Worm (Caenorhabditis elegans) whole organism, L2 larva: ENCODE measurements around the gene tbce-1.

ENCODE experiments used
- C34F6.9 ChIP-seq: fragments of 150-350 bp; optimal IDR thresholded peaks from 2 replicates; lab custom pipeline; 2014; ENCODE audit warnings: missing biosample characterization, missing genetic modification characterization
- R02D3.7 ChIP-seq: fragments of 150-350 bp; optimal IDR thresholded peaks from 2 replicates; lab custom pipeline; 2014; ENCODE audit warnings: missing biosample characterization, missing genetic modification characterization
- ZK546.5 ChIP-seq: sonication (generic microtip); optimal IDR thresholded peaks from 2 replicates; lab custom pipeline; 2017; ENCODE audit warnings: missing biosample characterization, missing genetic modification characterization
- aly-2 ChIP-seq: fragments of 150-350 bp; optimal IDR thresholded peaks from 2 replicates; lab custom pipeline; 2014; ENCODE audit warnings: missing biosample characterization, missing genetic modification characterization
- ama-1 ChIP-seq: fragments of 150-350 bp; optimal IDR thresholded peaks from 2 replicates; lab custom pipeline; 2018; ENCODE audit warnings: inconsistent platforms
- blmp-1 ChIP-seq: sonication (generic microtip); optimal IDR thresholded peaks from 2 replicates; lab custom pipeline; 2017; ENCODE audit warnings: missing genetic modification characterization, mild to moderate bottlenecking, missing compliant biosample characterization, antibody characterized with exemption, moderate library complexity; ENCODE audit not compliant: insufficient read depth
- ceh-82 ChIP-seq: fragments of 150-350 bp; optimal IDR thresholded peaks from 2 replicates; lab custom pipeline; 2014; ENCODE audit warnings: missing biosample characterization, missing genetic modification characterization
- crh-2 ChIP-seq: sonication (generic microtip); optimal IDR thresholded peaks from 2 replicates; lab custom pipeline; 2017; ENCODE audit warnings: missing biosample characterization, missing genetic modification characterization
- dmd-4 ChIP-seq: sonication (generic microtip); optimal IDR thresholded peaks from 2 replicates; lab custom pipeline; 2017; ENCODE audit warnings: missing biosample characterization, missing genetic modification characterization
- egl-27 ChIP-seq: sonication (generic microtip); optimal IDR thresholded peaks from 3 replicates; lab custom pipeline; 2017; ENCODE audit warnings: missing biosample characterization, missing genetic modification reagents, missing genetic modification characterization
- elt-1 ChIP-seq: fragments of 150-350 bp; optimal IDR thresholded peaks from 2 replicates; lab custom pipeline; 2014; ENCODE audit warnings: missing biosample characterization, missing genetic modification characterization
- elt-3 ChIP-seq: sonication (generic microtip); optimal IDR thresholded peaks from 2 replicates; lab custom pipeline; 2017; ENCODE audit warnings: missing biosample characterization, missing genetic modification characterization
- fos-1 ChIP-seq: fragments of 150-350 bp; optimal IDR thresholded peaks from 2 replicates; lab custom pipeline; 2014; ENCODE audit warnings: missing biosample characterization, missing genetic modification characterization
- gmeb-1 ChIP-seq: fragments of 150-350 bp; optimal IDR thresholded peaks from 2 replicates; lab custom pipeline; 2014; ENCODE audit warnings: missing biosample characterization, missing genetic modification characterization
- lin-11 ChIP-seq: fragments of 150-350 bp; sonication (generic microtip); optimal IDR thresholded peaks from 2 replicates; lab custom pipeline; 2014; ENCODE audit warnings: missing biosample characterization, missing genetic modification characterization, inconsistent platforms, mixed read lengths
- lin-13 ChIP-seq: fragments of 150-350 bp; optimal IDR thresholded peaks from 2 replicates; lab custom pipeline; 2014; ENCODE audit warnings: missing biosample characterization, missing genetic modification reagents, missing genetic modification characterization
- lin-39 ChIP-seq: fragments of 150-350 bp; optimal IDR thresholded peaks from 2 replicates; lab custom pipeline; 2014; ENCODE audit warnings: missing biosample characterization, missing genetic modification reagents, missing genetic modification characterization
- lsy-2 ChIP-seq, 2 experiments: fragments of 150-350 bp in 1 of 2; sonication (generic microtip) in 1 of 2; optimal IDR thresholded peaks; 2 replicates each; lab custom pipeline; 2014 to 2017; ENCODE audit warnings: missing biosample characterization in 2 of 2, missing genetic modification characterization in 2 of 2
- nhr-10 ChIP-seq: sonication (generic microtip); optimal IDR thresholded peaks from 2 replicates; lab custom pipeline; 2017; ENCODE audit warnings: missing biosample characterization, missing genetic modification characterization
- nhr-11 ChIP-seq: fragments of 150-350 bp; optimal IDR thresholded peaks from 2 replicates; lab custom pipeline; 2014; ENCODE audit warnings: missing biosample characterization, missing genetic modification characterization
- nhr-12 ChIP-seq: fragments of 150-350 bp; optimal IDR thresholded peaks from 2 replicates; lab custom pipeline; 2014; ENCODE audit warnings: missing biosample characterization, missing genetic modification characterization
- nhr-21 ChIP-seq: fragments of 150-350 bp; optimal IDR thresholded peaks from 2 replicates; lab custom pipeline; 2014; ENCODE audit warnings: missing biosample characterization, missing genetic modification characterization
- nhr-23 ChIP-seq: fragments of 150-350 bp; optimal IDR thresholded peaks from 2 replicates; lab custom pipeline; 2014; ENCODE audit warnings: missing biosample characterization, missing genetic modification reagents, missing genetic modification characterization
- nhr-237 ChIP-seq: fragments of 150-350 bp; optimal IDR thresholded peaks from 2 replicates; lab custom pipeline; 2014; ENCODE audit warnings: missing biosample characterization, missing genetic modification characterization
- nhr-25 ChIP-seq: fragments of 150-350 bp; sonication (generic microtip); optimal IDR thresholded peaks from 3 replicates; lab custom pipeline; 2014; ENCODE audit warnings: missing biosample characterization, missing genetic modification characterization
- nhr-6 ChIP-seq: fragments of 150-350 bp; optimal IDR thresholded peaks from 2 replicates; lab custom pipeline; 2014; ENCODE audit warnings: missing biosample characterization, missing genetic modification characterization
- nhr-77 ChIP-seq: fragments of 150-350 bp; optimal IDR thresholded peaks from 2 replicates; lab custom pipeline; 2014; ENCODE audit warnings: missing biosample characterization, missing genetic modification characterization
- peb-1 ChIP-seq: fragments of 150-350 bp; optimal IDR thresholded peaks from 2 replicates; lab custom pipeline; 2014; ENCODE audit warnings: missing biosample characterization, missing genetic modification characterization
- sem-4 ChIP-seq: fragments of 150-350 bp; optimal IDR thresholded peaks from 2 replicates; lab custom pipeline; 2014; ENCODE audit warnings: missing biosample characterization, missing genetic modification reagents, missing genetic modification characterization
- sma-9 ChIP-seq, 2 experiments: fragments of 150-350 bp in 1 of 2; sonication (generic microtip) in 1 of 2; optimal IDR thresholded peaks; 2 replicates each; lab custom pipeline; 2014 to 2016; ENCODE audit warnings: missing genetic modification characterization in 2 of 2, mild to moderate bottlenecking in 1 of 2, missing biosample characterization in 1 of 2, missing compliant biosample characterization in 1 of 2, missing genetic modification reagents in 1 of 2, moderate library complexity in 1 of 2
- snpc-4 ChIP-seq: fragments of 150-350 bp; optimal IDR thresholded peaks from 2 replicates; lab custom pipeline; 2014; ENCODE audit warnings: missing biosample characterization, missing genetic modification characterization
- unc-39 ChIP-seq: fragments of 150-350 bp; optimal IDR thresholded peaks from 2 replicates; lab custom pipeline; 2014; ENCODE audit warnings: missing biosample characterization, missing genetic modification characterization
- unc-62 ChIP-seq: fragments of 150-350 bp; optimal IDR thresholded peaks from 2 replicates; lab custom pipeline; 2014; ENCODE audit warnings: missing biosample characterization, missing genetic modification reagents, missing genetic modification characterization
- ztf-1 ChIP-seq: fragments of 200-800 bp; sonication (Bioruptor generic); conservative IDR thresholded peaks from 2 replicates; pipeline ENCODE4 v1.3.6; 2022; ENCODE audit warnings: missing genetic modification characterization, missing compliant biosample characterization
- ztf-4 ChIP-seq: fragments of 150-350 bp; optimal IDR thresholded peaks from 2 replicates; lab custom pipeline; 2014; ENCODE audit warnings: missing biosample characterization, missing genetic modification characterization

The tbce-1 gene

DNA sequence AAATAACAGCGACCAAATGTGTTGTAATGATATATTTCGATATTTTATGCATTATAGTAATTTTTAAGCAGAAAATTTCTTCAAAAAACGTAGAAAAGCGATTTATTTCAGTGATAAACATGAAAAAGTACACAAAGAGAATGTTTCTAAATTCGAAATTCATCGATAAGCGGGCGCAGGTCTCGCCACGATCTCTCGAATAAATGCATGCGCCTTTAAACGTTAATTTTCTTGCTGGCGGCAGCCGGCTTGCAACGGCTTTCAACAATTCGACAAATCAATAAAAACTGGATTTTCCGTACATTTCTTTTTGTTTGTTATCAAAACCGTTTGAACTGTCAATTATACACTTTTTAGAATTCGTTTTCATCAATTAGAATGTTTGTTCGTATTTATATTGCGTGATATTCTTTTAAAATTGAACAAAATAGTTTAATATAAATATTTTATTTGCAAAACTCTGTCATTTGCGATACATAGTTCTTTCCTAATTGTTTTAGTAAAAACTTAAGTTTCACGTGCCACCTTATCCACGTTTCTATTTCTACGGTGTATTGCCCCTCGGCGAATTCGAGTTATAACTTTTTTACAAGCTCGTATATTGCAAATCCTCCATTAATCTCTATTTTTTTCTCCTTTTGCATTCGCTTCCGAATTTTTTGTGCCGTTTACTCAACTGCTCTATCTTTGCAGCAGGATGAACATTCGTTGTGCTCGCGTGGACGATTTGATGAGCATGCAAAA, 4.7 kb upstream of the tbce-1 start, which contains the start of gene daf-31 (continued):
- TF ChIP-seq nhr-25 (no peak), nhr-10 (no peak), nhr-12 (tag; lab: Kevin White, UChicago) (no peak), aly-2 (tag; lab: Kevin White, UChicago) (no peak), blmp-1 (tag; lab: Kevin White, UChicago) (no peak), ztf-4 (tag; lab: Kevin White, UChicago) (no peak), peb-1 (no peak), nhr-77 (tag; lab: Kevin White, UChicago) (no peak), gmeb-1 (tag; lab: Kevin White, UChicago) (peak; percentile 54), fos-1 (tag; lab: Kevin White, UChicago) (peak; percentile 31)

DNA sequence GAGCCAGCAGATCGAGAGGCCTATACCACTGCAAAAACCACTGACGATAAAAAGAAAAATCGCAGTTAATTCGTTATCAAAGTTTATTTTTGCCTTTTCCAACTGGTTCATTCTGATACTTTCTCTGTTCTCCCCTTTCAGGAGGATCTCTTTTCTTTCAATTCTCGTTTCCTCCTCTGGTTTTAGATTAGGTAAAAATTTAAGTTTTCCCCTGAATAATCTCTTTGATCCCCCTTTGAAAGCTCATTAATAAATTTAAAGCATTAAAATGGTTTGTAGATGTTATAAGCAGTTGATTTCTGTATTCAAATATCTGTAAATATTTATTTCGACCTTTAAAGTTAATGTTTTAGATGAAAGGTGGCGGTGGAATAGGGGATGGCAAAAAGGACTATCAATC, 3.3 kb upstream of the tbce-1 start, which contains the start of gene K07H8.2:
K07H8.2 (plus strand) TSS at position 301 of the 400 bp plus-strand sequence.
- TF ChIP-seq crh-2 (tag; lab: Kevin White, UChicago) (no peak), C34F6.9 (tag; lab: Kevin White, UChicago) (no peak), aly-2 (tag; lab: Kevin White, UChicago) (no peak), egl-27 (tag; lab: Kevin White, UChicago) (no peak), nhr-6 (no peak), nhr-11 (tag; lab: Kevin White, UChicago) (no peak), elt-1 (tag; lab: Kevin White, UChicago) (no peak), lin-11 (tag; lab: Kevin White, UChicago) (no peak), lin-39 (tag; lab: Kevin White, UChicago) (no peak), nhr-77 (tag; lab: Kevin White, UChicago) (no peak), ztf-1 (no peak), ceh-82 (tag; lab: Kevin White, UChicago) (no peak)

DNA sequence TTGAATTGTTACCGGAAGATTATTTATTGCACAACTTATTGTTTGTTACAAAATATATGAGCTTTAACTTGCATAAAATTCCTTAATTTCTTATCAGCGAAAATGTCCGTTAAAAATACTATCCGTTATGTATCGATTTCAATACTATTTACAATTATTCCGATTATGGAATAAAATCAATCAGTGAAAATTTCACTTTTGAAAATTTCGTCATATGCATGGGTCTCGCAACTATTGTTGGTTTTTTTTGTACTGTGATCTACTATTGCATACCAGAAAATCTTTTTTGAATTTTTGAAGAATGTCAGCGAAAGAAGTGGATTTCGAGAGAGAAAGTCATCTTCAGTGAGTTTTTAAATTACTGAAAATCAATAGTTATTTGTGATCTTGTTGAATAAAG, 2.7 kb downstream of the tbce-1 start, which contains the start of gene nprl-3:
nprl-3 (plus strand) TSS at position 301 of the 400 bp plus-strand sequence.
- TF ChIP-seq peb-1 (no peak), sma-9 (GFP tag; optimal IDR thresholded peaks at IDR 0.05; lab: Kevin White, UChicago) (no peak), sma-9 (tag; optimal IDR thresholded peaks at IDR 0.05; lab: Kevin White, UChicago) (no peak), ceh-82 (tag; lab: Kevin White, UChicago) (no peak), unc-39 (tag; lab: Kevin White, UChicago) (no peak), sem-4 (tag; lab: Kevin White, UChicago) (no peak), ama-1 (lab: Kevin White, UChicago) (no peak), nhr-23 (tag; lab: Kevin White, UChicago) (no peak), snpc-4 (tag; lab: Kevin White, UChicago) (no peak), ztf-4 (tag; lab: Kevin White, UChicago) (no peak), ztf-1 (no peak), nhr-21 (tag; lab: Kevin White, UChicago) (no peak), dmd-4 (no peak), nhr-237 (no peak), R02D3.7 (tag; lab: Kevin White, UChicago) (no peak)

DNA sequence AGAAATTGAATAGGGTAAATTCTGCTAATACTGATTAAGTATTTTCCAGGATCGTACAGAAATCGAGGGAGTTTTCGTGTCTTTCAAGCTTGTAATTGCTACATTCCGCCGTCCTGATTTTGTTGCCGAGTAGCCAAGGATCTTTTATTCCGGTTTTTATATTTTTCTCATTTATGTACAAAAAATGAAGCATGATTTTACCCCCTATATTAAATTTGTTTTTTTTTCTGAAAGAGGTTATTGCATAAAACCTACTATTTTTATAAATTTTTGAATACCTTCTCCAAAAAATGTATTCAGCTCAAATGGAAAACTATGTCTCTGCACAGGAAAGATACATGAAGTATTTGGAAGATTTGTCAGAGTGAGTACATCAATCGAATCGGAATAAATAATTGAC, 5.1 kb downstream of the tbce-1 start, which contains the start of gene F35H10.6:
F35H10.6 (plus strand) TSS at position 301 of the 400 bp plus-strand sequence.
- no peak for TF ChIP-seq lsy-2 (tag; optimal IDR thresholded peaks at IDR 0.05; lab: Kevin White, UChicago)
- no peak for TF ChIP-seq ZK546.5
- no peak for TF ChIP-seq snpc-4 (tag; lab: Kevin White, UChicago)
- TF ChIP-seq elt-3 (tag; lab: Kevin White, UChicago) = no peak
- no peak for TF ChIP-seq blmp-1 (tag; lab: Kevin White, UChicago)
- no peak for TF ChIP-seq ztf-1
- TF ChIP-seq lin-13 (GFP tag; lab: Kevin White, UChicago) = no peak
- TF ChIP-seq unc-62 (GFP tag; lab: Kevin White, UChicago) = no peak
- no peak for TF ChIP-seq gmeb-1 (tag; lab: Kevin White, UChicago)
- no peak for TF ChIP-seq nhr-10
- no peak for TF ChIP-seq ztf-4 (tag; lab: Kevin White, UChicago)
